Fruit fly (Drosophila melanogaster) whole organism, wandering third instar larva: ENCODE measurements around the gene CG13113.

Source experiments
- pan ChIP-seq: fragments of >200 bp; optimal IDR thresholded peaks from 2 replicates; lab custom pipeline; 2017
- psq ChIP-seq: fragments of 200-800 bp; sonication (Bioruptor generic); optimal IDR thresholded peaks from 3 replicates; lab custom pipeline; 2017; ENCODE audit warnings: missing biosample characterization, mild to moderate bottlenecking, missing genetic modification characterization, moderate library complexity

- TF ChIP-seq psq (GFP tag; lab: Kevin White, UChicago) (no peak), pan (lab: Kevin White, UChicago) (no peak)
Measured at dm6 chr2L:9495418-9495779, 48.6 kb upstream of the CG13113 start, which contains the start of gene CG33298.
